Fruit fly (Drosophila melanogaster) whole organism, embryonic: ENCODE results near the gene vih.

ENCODE experiments used
- Atf3 ChIP-seq: fragments of 200-800 bp; sonication (Bioruptor generic); optimal IDR thresholded peaks from 3 replicates; lab custom pipeline; 2016; ENCODE audit warnings: missing biosample characterization, missing genetic modification characterization
- CG10654 ChIP-seq: fragments of 200-800 bp; sonication (Bioruptor generic); optimal IDR thresholded peaks from 2 replicates; lab custom pipeline; 2016; ENCODE audit warnings: missing biosample characterization, missing genetic modification characterization
- CG11456 ChIP-seq: fragments of 200-800 bp; sonication (Bioruptor generic); IDR thresholded peaks from 3 replicates; pipeline ENCODE4 v1.3.6; 2022; ENCODE audit warnings: missing biosample characterization, missing genetic modification characterization
- CG11723 ChIP-seq: fragments of 200-800 bp; sonication (Bioruptor generic); optimal IDR thresholded peaks from 2 replicates; lab custom pipeline; 2017; ENCODE audit warnings: missing biosample characterization, mild to moderate bottlenecking, missing genetic modification characterization
- CG14860 ChIP-seq: fragments of 200-800 bp; sonication (Bioruptor generic); IDR thresholded peaks from 3 replicates; pipeline ENCODE4 v1.3.6; 2022; ENCODE audit warnings: missing biosample characterization, missing genetic modification characterization; ENCODE audit not compliant: partially characterized antibody
- CG15514 ChIP-seq: fragments of 200-800 bp; sonication (Bioruptor generic); optimal IDR thresholded peaks from 3 replicates; lab custom pipeline; 2017; ENCODE audit warnings: missing biosample characterization, missing genetic modification characterization, mild to moderate bottlenecking, moderate library complexity, missing genetic modification reagents
- CG16863 ChIP-seq: fragments of 200-800 bp; sonication (Bioruptor generic); optimal IDR thresholded peaks from 3 replicates; lab custom pipeline; 2016; ENCODE audit warnings: missing biosample characterization, missing genetic modification characterization
- CG18599 ChIP-seq: fragments of 200-800 bp; sonication (Bioruptor generic); optimal IDR thresholded peaks from 3 replicates; lab custom pipeline; 2017; ENCODE audit warnings: missing biosample characterization, missing genetic modification characterization, mild to moderate bottlenecking, moderate library complexity, missing genetic modification reagents
- CG2120 ChIP-seq: fragments of 200-800 bp; sonication (Bioruptor generic); optimal IDR thresholded peaks from 3 replicates; lab custom pipeline; 2016; ENCODE audit warnings: missing biosample characterization, missing genetic modification characterization
- CG6654 ChIP-seq: fragments of 200-800 bp; sonication (Bioruptor generic); optimal IDR thresholded peaks from 2 replicates; lab custom pipeline; 2017; ENCODE audit warnings: missing biosample characterization, mild to moderate bottlenecking, missing genetic modification characterization
- CG7928 ChIP-seq: fragments of 200-800 bp; sonication (Bioruptor generic); optimal IDR thresholded peaks from 2 replicates; lab custom pipeline; 2017; ENCODE audit warnings: missing biosample characterization, mild to moderate bottlenecking, missing genetic modification characterization
- CG7963 ChIP-seq: fragments of 200-800 bp; sonication (Bioruptor generic); IDR thresholded peaks from 3 replicates; pipeline ENCODE4 v1.3.6; 2022; ENCODE audit warnings: missing biosample characterization, missing genetic modification characterization; ENCODE audit not compliant: partially characterized antibody
- CG9727 ChIP-seq: fragments of 200-800 bp; sonication (Bioruptor generic); optimal IDR thresholded peaks from 3 replicates; lab custom pipeline; 2017; ENCODE audit warnings: missing biosample characterization, mild to moderate bottlenecking, missing genetic modification characterization
- CG9817 ChIP-seq: fragments of 200-800 bp; sonication (Bioruptor generic); optimal IDR thresholded peaks from 2 replicates; lab custom pipeline; 2018; ENCODE audit warnings: missing biosample characterization, mild to moderate bottlenecking, missing genetic modification characterization, moderate library complexity
- CG9932 ChIP-seq: fragments of 200-800 bp; sonication (Bioruptor generic); IDR thresholded peaks from 2 replicates; pipeline ENCODE4 v1.3.6; 2022; ENCODE audit warnings: missing biosample characterization, missing genetic modification characterization
- CoRest ChIP-seq: fragments of 200-800 bp; sonication (Bioruptor generic); optimal IDR thresholded peaks from 3 replicates; lab custom pipeline; 2018; ENCODE audit warnings: missing biosample characterization, mild to moderate bottlenecking, missing genetic modification characterization, moderate library complexity
- Drgx ChIP-seq: fragments of 200-800 bp; sonication (Bioruptor generic); IDR thresholded peaks from 2 replicates; pipeline ENCODE4 v1.3.6; 2022; ENCODE audit warnings: missing biosample characterization, missing genetic modification characterization
- Gsc ChIP-seq: fragments of 200-800 bp; sonication (Bioruptor generic); IDR thresholded peaks from 2 replicates; pipeline ENCODE4 v1.3.6; 2022; ENCODE audit warnings: missing biosample characterization, missing genetic modification characterization
- HHEX ChIP-seq: fragments of 200-800 bp; sonication (Bioruptor generic); optimal IDR thresholded peaks from 3 replicates; lab custom pipeline; 2017; ENCODE audit warnings: missing biosample characterization, mild to moderate bottlenecking, missing genetic modification characterization, missing genetic modification reagents
- HLH4C ChIP-seq: fragments of 200-800 bp; sonication (Bioruptor generic); IDR thresholded peaks from 3 replicates; pipeline ENCODE4 v1.3.6; 2022; ENCODE audit warnings: missing biosample characterization, missing genetic modification characterization; ENCODE audit not compliant: partially characterized antibody
- HLHmδ ChIP-seq: fragments of 200-800 bp; sonication (Bioruptor generic); optimal IDR thresholded peaks from 2 replicates; lab custom pipeline; 2018; ENCODE audit warnings: missing biosample characterization, mild to moderate bottlenecking, missing genetic modification characterization, moderate library complexity
- HmgD ChIP-seq: fragments of 200-800 bp; sonication (Bioruptor generic); optimal IDR thresholded peaks from 3 replicates; lab custom pipeline; 2016; ENCODE audit warnings: missing biosample characterization, missing genetic modification characterization
- Kr ChIP-seq: fragments of 200-800 bp; sonication (Bioruptor generic); optimal IDR thresholded peaks from 2 replicates; lab custom pipeline; 2017; ENCODE audit warnings: missing biosample characterization, mild to moderate bottlenecking, missing genetic modification characterization
- Lpt ChIP-seq: fragments of >200 bp; optimal IDR thresholded peaks from 2 replicates; lab custom pipeline; 2018; ENCODE audit warnings: missing biosample characterization, missing genetic modification characterization
- Nf-YC ChIP-seq: fragments of 200-800 bp; optimal IDR thresholded peaks from 3 replicates; lab custom pipeline; 2019; ENCODE audit warnings: missing biosample characterization, mild to moderate bottlenecking, missing genetic modification characterization, moderate library complexity
- Sox102F ChIP-seq: fragments of 200-800 bp; sonication (Bioruptor generic); optimal IDR thresholded peaks from 2 replicates; lab custom pipeline; 2018; ENCODE audit warnings: missing biosample characterization, mild to moderate bottlenecking, missing genetic modification characterization, moderate library complexity
- TFAM ChIP-seq: fragments of 200-800 bp; sonication (Bioruptor generic); optimal IDR thresholded peaks from 2 replicates; lab custom pipeline; 2017; ENCODE audit warnings: missing biosample characterization, missing genetic modification characterization, inconsistent platforms
- ase ChIP-seq: fragments of 200-800 bp; sonication (Bioruptor generic); IDR thresholded peaks from 3 replicates; pipeline ENCODE4 v1.3.6; 2022; ENCODE audit warnings: missing biosample characterization, missing genetic modification characterization
- ato ChIP-seq: fragments of 200-800 bp; sonication (Bioruptor generic); IDR thresholded peaks from 2 replicates; pipeline ENCODE4 v1.3.6; 2022; ENCODE audit warnings: missing biosample characterization, missing genetic modification characterization; ENCODE audit not compliant: partially characterized antibody
- chn ChIP-seq: fragments of 200-800 bp; sonication (Bioruptor generic); optimal IDR thresholded peaks from 2 replicates; lab custom pipeline; 2016; ENCODE audit warnings: missing biosample characterization, missing genetic modification characterization
- crp ChIP-seq, 2 experiments: fragments of 200-800 bp; sonication (Bioruptor generic); optimal IDR thresholded peaks; 2 replicates in 1 of 2; 3 replicates in 1 of 2; lab custom pipeline; 2017; ENCODE audit warnings: missing biosample characterization in 2 of 2, missing genetic modification characterization in 2 of 2, mild to moderate bottlenecking in 1 of 2, moderate library complexity in 1 of 2
- eve ChIP-seq, 2 experiments: fragments of >200 bp; optimal IDR thresholded peaks; 2 replicates each; lab custom pipeline; 2017; ENCODE audit warnings: missing biosample characterization in 2 of 2, missing genetic modification characterization in 2 of 2
- gce ChIP-seq: fragments of 200-800 bp; sonication (Bioruptor generic); IDR thresholded peaks from 3 replicates; pipeline ENCODE4 v1.3.6; 2022; ENCODE audit warnings: missing biosample characterization, missing genetic modification characterization
- gsb ChIP-seq: fragments of 200-800 bp; sonication (Bioruptor generic); IDR thresholded peaks from 2 replicates; pipeline ENCODE4 v1.3.6; 2022; ENCODE audit warnings: missing biosample characterization, missing genetic modification characterization
- lmd ChIP-seq: fragments of 200-800 bp; sonication (Bioruptor generic); IDR thresholded peaks from 2 replicates; pipeline ENCODE4 v1.3.6; 2022; ENCODE audit warnings: missing biosample characterization, missing genetic modification characterization
- nmo ChIP-seq: fragments of 200-800 bp; sonication (Bioruptor generic); optimal IDR thresholded peaks from 2 replicates; lab custom pipeline; 2018; ENCODE audit warnings: missing biosample characterization, mild to moderate bottlenecking, missing genetic modification characterization, moderate library complexity
- prd ChIP-seq, 3 experiments: fragments of >200 bp in 2 of 3; fragments of 200-800 bp in 1 of 3; sonication (Bioruptor generic) in 1 of 3; optimal IDR thresholded peaks in 2 of 3; IDR thresholded peaks in 1 of 3; 2 replicates in 2 of 3; 3 replicates in 1 of 3; pipeline versions ENCODE4 v1.3.6 to Lab custom; 2017 to 2022; ENCODE audit warnings: missing biosample characterization in 1 of 3, missing genetic modification characterization in 1 of 3
- pros ChIP-seq: fragments of 200-800 bp; sonication (Bioruptor generic); optimal IDR thresholded peaks from 3 replicates; lab custom pipeline; 2019; ENCODE audit warnings: missing biosample characterization, mild to moderate bottlenecking, missing genetic modification characterization, moderate library complexity
- pzg ChIP-seq: fragments of 200-800 bp; sonication (Bioruptor generic); optimal IDR thresholded peaks from 3 replicates; lab custom pipeline; 2018; ENCODE audit warnings: missing biosample characterization, mild to moderate bottlenecking, missing genetic modification characterization, moderate library complexity
- ranshi ChIP-seq: fragments of 200-800 bp; sonication (Bioruptor generic); IDR thresholded peaks from 2 replicates; pipeline ENCODE4 v1.3.6; 2022; ENCODE audit warnings: missing biosample characterization, missing genetic modification characterization
- sc ChIP-seq, 3 experiments: fragments of >200 bp in 2 of 3; fragments of 200-800 bp in 1 of 3; sonication (Bioruptor generic) in 1 of 3; optimal IDR thresholded peaks; 2 replicates in 2 of 3; 3 replicates in 1 of 3; lab custom pipeline; 2017; ENCODE audit warnings: mild to moderate bottlenecking in 1 of 3, missing biosample characterization in 1 of 3, missing genetic modification characterization in 1 of 3, missing genetic modification reagents in 1 of 3
- scrt ChIP-seq: fragments of 200-800 bp; sonication (Bioruptor generic); optimal IDR thresholded peaks from 2 replicates; lab custom pipeline; 2018; ENCODE audit warnings: missing biosample characterization, mild to moderate bottlenecking, missing genetic modification characterization, moderate library complexity
- sens-2 ChIP-seq: fragments of 200-800 bp; sonication (Bioruptor generic); IDR thresholded peaks from 2 replicates; pipeline ENCODE4 v1.3.6; 2022; ENCODE audit warnings: missing biosample characterization, missing genetic modification characterization
- shn ChIP-seq: fragments of 200-800 bp; sonication (Bioruptor generic); optimal IDR thresholded peaks from 3 replicates; lab custom pipeline; 2016; ENCODE audit warnings: missing biosample characterization, missing genetic modification characterization
- tap ChIP-seq: fragments of 200-800 bp; optimal IDR thresholded peaks from 3 replicates; lab custom pipeline; 2019; ENCODE audit warnings: missing biosample characterization, mild to moderate bottlenecking, missing genetic modification characterization, moderate library complexity
- tio ChIP-seq: fragments of 200-800 bp; sonication (Bioruptor generic); optimal IDR thresholded peaks from 2 replicates; lab custom pipeline; 2017; ENCODE audit warnings: missing biosample characterization, missing genetic modification characterization, inconsistent platforms
- trem ChIP-seq: fragments of 200-800 bp; optimal IDR thresholded peaks from 3 replicates; lab custom pipeline; 2019; ENCODE audit warnings: missing biosample characterization, mild to moderate bottlenecking, missing genetic modification characterization, moderate library complexity
- wor ChIP-seq: fragments of 200-800 bp; sonication (Bioruptor generic); IDR thresholded peaks from 2 replicates; pipeline ENCODE4 v1.3.6; 2022; ENCODE audit warnings: missing biosample characterization, missing genetic modification characterization

vih gene

dm6 chr3L:12533392-12534070 is 29.4 kb downstream of the vih start, which contains the start of the genes Tsf2 and CG34242 (continued):
- TF ChIP-seq Kr, result no peak
- TF ChIP-seq CG16863 (GFP tag; lab: Kevin White, UChicago), result no peak
- peak; percentile 55 for TF ChIP-seq Nf-YC (tag; lab: Kevin White, UChicago)
- TF ChIP-seq CG9727 (GFP tag; lab: Kevin White, UChicago), result no peak
- no peak for TF ChIP-seq wor (GFP tag; lab: Robert Waterston, UW)
- no peak for TF ChIP-seq pros (GFP tag; lab: Kevin White, UChicago)
- peak; percentile 94 for TF ChIP-seq CG11456 (GFP tag; lab: Robert Waterston, UW)
- TF ChIP-seq prd (optimal IDR thresholded peaks at IDR 0.05; lab: Kevin White, UChicago), result no peak
- TF ChIP-seq prd (GFP tag; IDR thresholded peaks at IDR 0.05; lab: Robert Waterston, UW), result peak; percentile 96
- no peak for TF ChIP-seq TFAM (GFP tag; lab: Kevin White, UChicago)
- TF ChIP-seq shn (GFP tag; lab: Kevin White, UChicago), result no peak
- TF ChIP-seq tio (GFP tag; lab: Kevin White, UChicago), result no peak
- TF ChIP-seq gsb (GFP tag; lab: Robert Waterston, UW), result peak; percentile 84
- TF ChIP-seq CG7963 (GFP tag; lab: Robert Waterston, UW), result no peak
- TF ChIP-seq CG7928 (GFP tag; lab: Kevin White, UChicago), result peak; percentile 42
- no peak for TF ChIP-seq ato
- TF ChIP-seq CG6654 (GFP tag; lab: Kevin White, UChicago), result peak; percentile 49
- TF ChIP-seq eve (GFP tag; optimal IDR thresholded peaks at IDR 0.05; lab: Kevin White, UChicago), result no peak
- peak; percentile 94 for TF ChIP-seq gce
- TF ChIP-seq CG11723, result no peak
- TF ChIP-seq Atf3 (GFP tag; lab: Kevin White, UChicago), result no peak
- no peak for TF ChIP-seq HLHmδ (GFP tag; lab: Kevin White, UChicago)
- TF ChIP-seq HHEX (GFP tag; lab: Kevin White, UChicago), result peak; percentile 74
- TF ChIP-seq lmd, result peak; percentile 95
- no peak for TF ChIP-seq CG14860
- TF ChIP-seq CG10654 (GFP tag; lab: Kevin White, UChicago), result peak; percentile 81
- no peak for TF ChIP-seq sc (optimal IDR thresholded peaks at IDR 0.05; lab: Kevin White, UChicago)
- TF ChIP-seq sc (GFP tag; optimal IDR thresholded peaks at IDR 0.05; lab: Kevin White, UChicago), result no peak
- TF ChIP-seq CG9817 (tag; lab: Kevin White, UChicago), result peak; percentile 58
- TF ChIP-seq sens-2 (GFP tag; lab: Robert Waterston, UW), result peak; percentile 78; the same call in 1 of the 2 replicates
- no peak for TF ChIP-seq chn
- no peak for TF ChIP-seq tap (tag; lab: Kevin White, UChicago)
- peak; percentile 67 for TF ChIP-seq CoRest (tag; lab: Kevin White, UChicago)
- peak; percentile 0 for TF ChIP-seq CG2120 (GFP tag; lab: Kevin White, UChicago)
- TF ChIP-seq Gsc (GFP tag; lab: Robert Waterston, UW), result peak; percentile 63; the same call in 1 of the 2 replicates
- TF ChIP-seq CG18599, result no peak
- TF ChIP-seq Lpt, result no peak
- peak; percentile 57 for TF ChIP-seq pzg (GFP tag; lab: Kevin White, UChicago)
- no peak for TF ChIP-seq Sox102F (GFP tag; lab: Kevin White, UChicago)
- peak in 1 of 2 experiments; percentile 70 for TF ChIP-seq crp (GFP tag; optimal IDR thresholded peaks at IDR 0.05; lab: Kevin White, UChicago)
- TF ChIP-seq CG9932 (GFP tag; lab: Robert Waterston, UW), result peak; percentile 96
- TF ChIP-seq Drgx, result peak; percentile 95
- peak; percentile 94 for TF ChIP-seq ase
- TF ChIP-seq nmo, result peak; percentile 65
- no peak for TF ChIP-seq HmgD (GFP tag; lab: Kevin White, UChicago)
- peak; percentile 73 for TF ChIP-seq scrt (GFP tag; lab: Kevin White, UChicago)
- TF ChIP-seq ranshi, result peak; percentile 95
- peak; percentile 90 for TF ChIP-seq CG15514
- TF ChIP-seq trem (tag; lab: Kevin White, UChicago), result peak; percentile 88
- no peak for TF ChIP-seq HLH4C (GFP tag; lab: Robert Waterston, UW)
